Fruit fly (Drosophila melanogaster) whole organism, embryonic: ENCODE measurements around the gene ac.

Experiments
- Ada2b ChIP-seq: fragments of 200-800 bp; sonication (Bioruptor generic); IDR thresholded peaks from 2 replicates; pipeline ENCODE4 v1.3.6; 2022; ENCODE audit warnings: missing biosample characterization, missing genetic modification characterization
- Atf3 ChIP-seq: fragments of 200-800 bp; sonication (Bioruptor generic); optimal IDR thresholded peaks from 3 replicates; lab custom pipeline; 2016; ENCODE audit warnings: missing biosample characterization, missing genetic modification characterization
- CG10366 ChIP-seq: fragments of 200-800 bp; sonication (Bioruptor generic); IDR thresholded peaks from 2 replicates; pipeline ENCODE4 v1.3.6; 2022; ENCODE audit warnings: missing biosample characterization, missing genetic modification characterization
- CG10431 ChIP-seq: fragments of 200-800 bp; sonication (Bioruptor generic); optimal IDR thresholded peaks from 3 replicates; lab custom pipeline; 2018; ENCODE audit warnings: missing biosample characterization, mild to moderate bottlenecking, missing genetic modification characterization
- CG10565 ChIP-seq: fragments of 200-800 bp; sonication (Bioruptor generic); optimal IDR thresholded peaks from 3 replicates; lab custom pipeline; 2016; ENCODE audit warnings: missing biosample characterization, mild to moderate bottlenecking, missing genetic modification characterization
- CG11504 ChIP-seq: fragments of 200-800 bp; sonication (Bioruptor generic); optimal IDR thresholded peaks from 3 replicates; lab custom pipeline; 2019; ENCODE audit warnings: missing biosample characterization, mild to moderate bottlenecking, missing genetic modification characterization, moderate library complexity
- CG11560 ChIP-seq: fragments of 200-800 bp; sonication (Bioruptor generic); IDR thresholded peaks from 3 replicates; pipeline ENCODE4 v1.3.6; 2022; ENCODE audit warnings: missing biosample characterization, missing genetic modification characterization
- CG12391 ChIP-seq: fragments of 200-800 bp; sonication (Bioruptor generic); optimal IDR thresholded peaks from 3 replicates; lab custom pipeline; 2018; ENCODE audit warnings: missing biosample characterization, mild to moderate bottlenecking, missing genetic modification characterization, moderate library complexity
- CG14441 ChIP-seq: fragments of 200-800 bp; sonication (Bioruptor generic); IDR thresholded peaks from 2 replicates; pipeline ENCODE4 v1.3.6; 2022; ENCODE audit warnings: missing biosample characterization, missing genetic modification characterization
- CG17385 ChIP-seq: fragments of 200-800 bp; sonication (Bioruptor generic); optimal IDR thresholded peaks from 3 replicates; lab custom pipeline; 2018; ENCODE audit warnings: missing biosample characterization, mild to moderate bottlenecking, missing genetic modification characterization
- CG2202 ChIP-seq: fragments of 200-800 bp; sonication (Bioruptor generic); optimal IDR thresholded peaks from 2 replicates; lab custom pipeline; 2018; ENCODE audit warnings: missing biosample characterization, mild to moderate bottlenecking, missing genetic modification characterization
- CG6654 ChIP-seq: fragments of 200-800 bp; sonication (Bioruptor generic); optimal IDR thresholded peaks from 2 replicates; lab custom pipeline; 2017; ENCODE audit warnings: missing biosample characterization, mild to moderate bottlenecking, missing genetic modification characterization
- CG6813 ChIP-seq: fragments of 200-800 bp; sonication (Bioruptor generic); optimal IDR thresholded peaks from 2 replicates; lab custom pipeline; 2017; ENCODE audit warnings: missing biosample characterization, missing genetic modification characterization, mild to moderate bottlenecking, moderate library complexity, missing genetic modification reagents
- CG7357 ChIP-seq: fragments of 200-800 bp; sonication (Bioruptor generic); IDR thresholded peaks from 3 replicates; pipeline ENCODE4 v1.3.6; 2022; ENCODE audit warnings: missing biosample characterization, missing genetic modification characterization
- CG9609 ChIP-seq: fragments of 200-800 bp; sonication (Bioruptor generic); optimal IDR thresholded peaks from 3 replicates; lab custom pipeline; 2016; ENCODE audit warnings: missing biosample characterization, missing genetic modification characterization
- CG9727 ChIP-seq: fragments of 200-800 bp; sonication (Bioruptor generic); optimal IDR thresholded peaks from 3 replicates; lab custom pipeline; 2017; ENCODE audit warnings: missing biosample characterization, mild to moderate bottlenecking, missing genetic modification characterization
- CHES-1-like ChIP-seq: fragments of 200-800 bp; sonication (Bioruptor generic); optimal IDR thresholded peaks from 2 replicates; lab custom pipeline; 2016; ENCODE audit warnings: missing biosample characterization, missing genetic modification characterization
- Dbx ChIP-seq: fragments of 200-800 bp; sonication (Bioruptor generic); IDR thresholded peaks from 3 replicates; pipeline ENCODE4 v1.3.6; 2022; ENCODE audit warnings: missing biosample characterization, missing genetic modification characterization
- Fer1 ChIP-seq: fragments of 200-800 bp; sonication (Bioruptor generic); optimal IDR thresholded peaks from 2 replicates; lab custom pipeline; 2017; ENCODE audit warnings: missing biosample characterization, mild to moderate bottlenecking, missing genetic modification characterization
- HLH3B ChIP-seq: fragments of 200-800 bp; sonication (Bioruptor generic); IDR thresholded peaks from 2 replicates; pipeline ENCODE4 v1.3.6; 2022; ENCODE audit warnings: missing biosample characterization, missing genetic modification characterization
- Hr78 ChIP-seq, 2 experiments: fragments of 200-800 bp in 1 of 2; fragments of >200 bp in 1 of 2; sonication (Bioruptor generic) in 1 of 2; optimal IDR thresholded peaks; 2 replicates each; lab custom pipeline; 2017 to 2019; ENCODE audit warnings: missing biosample characterization in 2 of 2, missing genetic modification characterization in 2 of 2, mild to moderate bottlenecking in 1 of 2, moderate library complexity in 1 of 2
- Jarid2 ChIP-seq: fragments of 200-800 bp; sonication (Bioruptor generic); optimal IDR thresholded peaks from 3 replicates; lab custom pipeline; 2017; ENCODE audit warnings: mild to moderate bottlenecking, missing biosample characterization, missing genetic modification reagents, missing genetic modification characterization
- Myb ChIP-seq: fragments of 200-800 bp; sonication (Bioruptor generic); optimal IDR thresholded peaks from 2 replicates; lab custom pipeline; 2016; ENCODE audit warnings: missing biosample characterization, missing genetic modification characterization
- NC2β ChIP-seq: fragments of 200-800 bp; sonication (Bioruptor generic); optimal IDR thresholded peaks from 2 replicates; lab custom pipeline; 2016; ENCODE audit warnings: missing biosample characterization, missing genetic modification characterization
- Neu2 ChIP-seq: fragments of 200-800 bp; sonication (Bioruptor generic); optimal IDR thresholded peaks from 3 replicates; lab custom pipeline; 2016; ENCODE audit warnings: missing biosample characterization, missing genetic modification characterization, borderline replicate concordance
- Nf-YC ChIP-seq: fragments of 200-800 bp; optimal IDR thresholded peaks from 3 replicates; lab custom pipeline; 2019; ENCODE audit warnings: missing biosample characterization, mild to moderate bottlenecking, missing genetic modification characterization, moderate library complexity
- Oli ChIP-seq: fragments of 200-800 bp; sonication (Bioruptor generic); optimal IDR thresholded peaks from 2 replicates; lab custom pipeline; 2018; ENCODE audit warnings: missing biosample characterization, mild to moderate bottlenecking, missing genetic modification characterization, moderate library complexity
- Pdp1 ChIP-seq, 2 experiments: fragments of 200-800 bp; sonication (Bioruptor generic); optimal IDR thresholded peaks; 3 replicates each; lab custom pipeline; 2016; ENCODE audit warnings: missing biosample characterization in 2 of 2, missing genetic modification characterization in 2 of 2, mild to moderate bottlenecking in 1 of 2, moderate library complexity in 1 of 2
- Poxn ChIP-seq: fragments of 200-800 bp; sonication (Bioruptor generic); IDR thresholded peaks from 2 replicates; pipeline ENCODE4 v1.3.6; 2022; ENCODE audit warnings: missing biosample characterization, missing genetic modification characterization
- Ravus ChIP-seq: fragments of 200-800 bp; sonication (Bioruptor generic); IDR thresholded peaks from 2 replicates; pipeline ENCODE4 v1.3.6; 2022; ENCODE audit warnings: missing biosample characterization, missing genetic modification characterization
- Scr ChIP-seq: fragments of 200-800 bp; sonication (Bioruptor generic); IDR thresholded peaks from 2 replicates; pipeline ENCODE4 v1.3.6; 2022; ENCODE audit warnings: missing biosample characterization, missing genetic modification characterization; ENCODE audit not compliant: partially characterized antibody
- Sry-δ ChIP-seq: fragments of 200-800 bp; sonication (Bioruptor generic); optimal IDR thresholded peaks from 2 replicates; lab custom pipeline; 2016; ENCODE audit warnings: missing biosample characterization, missing genetic modification characterization
- abd-A ChIP-seq: fragments of 200-800 bp; sonication (Bioruptor generic); optimal IDR thresholded peaks from 3 replicates; lab custom pipeline; 2019; ENCODE audit warnings: missing biosample characterization, mild to moderate bottlenecking, missing genetic modification characterization, moderate library complexity
- bab2 ChIP-seq: fragments of 200-800 bp; sonication (Bioruptor generic); optimal IDR thresholded peaks from 2 replicates; lab custom pipeline; 2016; ENCODE audit warnings: missing biosample characterization, missing genetic modification characterization
- bowl ChIP-seq: fragments of 200-800 bp; sonication (Bioruptor generic); IDR thresholded peaks from 2 replicates; pipeline ENCODE4 v1.3.6; 2022; ENCODE audit warnings: missing biosample characterization, missing genetic modification characterization
- chm ChIP-seq: fragments of 200-800 bp; sonication (Bioruptor generic); IDR thresholded peaks from 2 replicates; pipeline ENCODE4 v1.3.6; 2022; ENCODE audit warnings: missing biosample characterization, missing genetic modification characterization
- da ChIP-seq: fragments of 200-800 bp; sonication (Bioruptor generic); optimal IDR thresholded peaks from 2 replicates; lab custom pipeline; 2016; ENCODE audit warnings: missing biosample characterization, missing genetic modification characterization
- fu2 ChIP-seq: fragments of 200-800 bp; sonication (Bioruptor generic); optimal IDR thresholded peaks from 2 replicates; lab custom pipeline; 2016; ENCODE audit warnings: missing biosample characterization, missing genetic modification characterization
- gsb ChIP-seq: fragments of 200-800 bp; sonication (Bioruptor generic); IDR thresholded peaks from 2 replicates; pipeline ENCODE4 v1.3.6; 2022; ENCODE audit warnings: missing biosample characterization, missing genetic modification characterization
- gt ChIP-seq: fragments of 200-800 bp; sonication (Bioruptor generic); IDR thresholded peaks from 2 replicates; pipeline ENCODE4 v1.3.6; 2022; ENCODE audit warnings: missing biosample characterization, missing genetic modification characterization
- kay ChIP-seq: fragments of 200-800 bp; sonication (Bioruptor generic); optimal IDR thresholded peaks from 2 replicates; lab custom pipeline; 2016; ENCODE audit warnings: missing biosample characterization, missing genetic modification characterization
- kni ChIP-seq: fragments of 200-800 bp; sonication (Bioruptor generic); optimal IDR thresholded peaks from 3 replicates; lab custom pipeline; 2017; ENCODE audit warnings: mild to moderate bottlenecking, missing biosample characterization, missing genetic modification reagents, missing genetic modification characterization
- oc ChIP-seq: fragments of 200-800 bp; sonication (Bioruptor generic); optimal IDR thresholded peaks from 2 replicates; lab custom pipeline; 2018; ENCODE audit warnings: missing biosample characterization, mild to moderate bottlenecking, missing genetic modification characterization, moderate library complexity
- odd ChIP-seq: fragments of 200-800 bp; sonication (Bioruptor generic); optimal IDR thresholded peaks from 2 replicates; lab custom pipeline; 2017; ENCODE audit warnings: missing biosample characterization, mild to moderate bottlenecking, missing genetic modification characterization
- pan ChIP-seq, 4 experiments: fragments of >200 bp in 3 of 4; fragments of 200-800 bp in 1 of 4; sonication (Bioruptor generic) in 1 of 4; optimal IDR thresholded peaks in 3 of 4; IDR thresholded peaks in 1 of 4; 2 replicates each; pipeline versions ENCODE4 v1.3.6 to Lab custom; 2017 to 2022; ENCODE audit warnings: missing biosample characterization in 2 of 4, missing genetic modification characterization in 2 of 4, mixed read lengths in 1 of 4
- pb ChIP-seq: fragments of 200-800 bp; sonication (Bioruptor generic); optimal IDR thresholded peaks from 3 replicates; lab custom pipeline; 2016; ENCODE audit warnings: missing biosample characterization, missing genetic modification characterization
- pzg ChIP-seq: fragments of 200-800 bp; sonication (Bioruptor generic); optimal IDR thresholded peaks from 3 replicates; lab custom pipeline; 2018; ENCODE audit warnings: missing biosample characterization, mild to moderate bottlenecking, missing genetic modification characterization, moderate library complexity
- repo ChIP-seq: fragments of 200-800 bp; sonication (Bioruptor generic); optimal IDR thresholded peaks from 2 replicates; lab custom pipeline; 2016; ENCODE audit warnings: missing biosample characterization, missing genetic modification characterization
- sob ChIP-seq: fragments of 200-800 bp; sonication (Bioruptor generic); IDR thresholded peaks from 2 replicates; pipeline ENCODE4 v1.3.6; 2022; ENCODE audit warnings: missing biosample characterization, missing genetic modification characterization
- tx ChIP-seq: fragments of 200-800 bp; sonication (Bioruptor generic); optimal IDR thresholded peaks from 2 replicates; lab custom pipeline; 2016; ENCODE audit warnings: missing biosample characterization, missing genetic modification characterization
- vfl ChIP-seq: fragments of 200-800 bp; sonication (Bioruptor generic); optimal IDR thresholded peaks from 2 replicates; lab custom pipeline; 2016; ENCODE audit warnings: missing biosample characterization, missing genetic modification characterization

Gene ac

DNA sequence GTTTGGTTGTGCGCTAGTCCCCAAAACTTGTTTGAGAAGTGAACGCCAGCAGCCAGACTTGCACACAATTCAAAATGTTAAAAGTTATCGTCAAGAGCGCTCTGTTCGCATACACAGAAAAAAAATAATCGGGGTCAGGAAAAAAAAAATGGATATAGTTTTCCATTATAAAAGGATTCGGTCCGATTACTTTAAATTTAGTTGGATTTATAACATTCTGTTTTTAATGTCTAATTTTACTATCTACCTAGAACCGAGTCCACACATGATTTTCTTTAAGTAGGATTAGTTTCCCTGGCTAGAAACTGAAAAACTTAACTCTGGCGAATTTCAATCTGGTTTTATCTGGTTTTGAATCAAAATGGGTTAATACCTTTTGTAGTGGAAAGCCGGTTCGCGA is 24.6 kb upstream of the ac start (continued):
- TF ChIP-seq CG12391 (tag; lab: Kevin White, UChicago), result peak; percentile 29
- TF ChIP-seq repo (GFP tag; lab: Kevin White, UChicago), result no peak
- TF ChIP-seq Oli (tag; lab: Kevin White, UChicago), result peak; percentile 27
- no peak for TF ChIP-seq gt (GFP tag; lab: Robert Waterston, UW)
- TF ChIP-seq HLH3B (GFP tag; lab: Robert Waterston, UW), result 0 out of 2 replicates have a peak, but pooled peaks have one; percentile 9
- no peak for TF ChIP-seq CG10431 (GFP tag; lab: Kevin White, UChicago)
- TF ChIP-seq Nf-YC (tag; lab: Kevin White, UChicago), result no peak
- peak; percentile 12 for TF ChIP-seq CG6813 (GFP tag; lab: Kevin White, UChicago)
- TF ChIP-seq Poxn (GFP tag; lab: Robert Waterston, UW), result no peak
- no peak for TF ChIP-seq Dbx
- TF ChIP-seq da (GFP tag; lab: Kevin White, UChicago), result no peak
- no peak for TF ChIP-seq NC2β (GFP tag; lab: Kevin White, UChicago)
- no peak for TF ChIP-seq vfl (GFP tag; lab: Kevin White, UChicago)
- no peak for TF ChIP-seq kni
- peak; percentile 44 for TF ChIP-seq CG11504
- TF ChIP-seq bab2, result peak; percentile 7
- TF ChIP-seq gsb, result no peak
- TF ChIP-seq Sry-δ (GFP tag; lab: Kevin White, UChicago), result no peak
- TF ChIP-seq oc, result no peak
- no peak for TF ChIP-seq bowl (GFP tag; lab: Robert Waterston, UW)
- no peak for TF ChIP-seq CG2202
- TF ChIP-seq fu2, result no peak
- TF ChIP-seq CG14441 (GFP tag; lab: Robert Waterston, UW), result peak; percentile 32; the same call in 1 of the 2 replicates
- TF ChIP-seq CG17385 (GFP tag; lab: Kevin White, UChicago), result peak; percentile 10
- TF ChIP-seq CG9609 (GFP tag; lab: Kevin White, UChicago), result no peak
- no peak for TF ChIP-seq pb (GFP tag; lab: Kevin White, UChicago)
- no peak for TF ChIP-seq Jarid2 (GFP tag; lab: Kevin White, UChicago)
- no peak for TF ChIP-seq pan (optimal IDR thresholded peaks at IDR 0.05; lab: Kevin White, UChicago)
- no peak for TF ChIP-seq pan (GFP tag; optimal IDR thresholded peaks at IDR 0.05 in 1 of 2, IDR thresholded peaks at IDR 0.05 in 1 of 2)
- no peak for TF ChIP-seq abd-A (tag; lab: Kevin White, UChicago)
- no peak for TF ChIP-seq pzg (GFP tag; lab: Kevin White, UChicago)
- TF ChIP-seq CG6654 (GFP tag; lab: Kevin White, UChicago), result no peak
- no peak for TF ChIP-seq Ravus (GFP tag; lab: Robert Waterston, UW)
- no peak for TF ChIP-seq CG10565 (GFP tag; lab: Kevin White, UChicago)
- TF ChIP-seq odd, result no peak
- peak in 1 of 2 experiments; percentile 6 for TF ChIP-seq Pdp1 (GFP tag; optimal IDR thresholded peaks at IDR 0.05; lab: Kevin White, UChicago)
- no peak for TF ChIP-seq CHES-1-like
- no peak for TF ChIP-seq CG7357 (GFP tag; lab: Robert Waterston, UW)
- no peak for TF ChIP-seq CG10366 (GFP tag; lab: Robert Waterston, UW)
- peak; percentile 27 for TF ChIP-seq Fer1 (GFP tag; lab: Kevin White, UChicago)
- no peak for TF ChIP-seq kay (GFP tag; lab: Kevin White, UChicago)
- TF ChIP-seq Atf3, result no peak
- TF ChIP-seq Ada2b (GFP tag; lab: Robert Waterston, UW), result 0 out of 2 replicates have a peak, but pooled peaks have one; percentile 13
- TF ChIP-seq chm (GFP tag; lab: Robert Waterston, UW), result 0 out of 2 replicates have a peak, but pooled peaks have one; percentile 37
- no peak for TF ChIP-seq Scr (GFP tag; lab: Robert Waterston, UW)
- TF ChIP-seq sob (GFP tag; lab: Robert Waterston, UW), result no peak
- TF ChIP-seq CG9727 (GFP tag; lab: Kevin White, UChicago), result no peak
- TF ChIP-seq Hr78 (GFP tag; optimal IDR thresholded peaks at IDR 0.05; lab: Kevin White, UChicago), result no peak
- no peak for TF ChIP-seq Neu2 (GFP tag; lab: Kevin White, UChicago)
- TF ChIP-seq tx, result no peak
- TF ChIP-seq Myb, result no peak
- TF ChIP-seq CG11560 (tag; lab: Robert Waterston, UW), result no peak
